Fruit fly (Drosophila melanogaster) S2 (cell line): Measurements from ENCODE around the gene O-fut2.

Experiments used
- CG8478 ChIP-seq: fragments of >200 bp; optimal IDR thresholded peaks from 2 replicates; lab custom pipeline; 2018
- CTCF ChIP-seq, 2 experiments: fragments of >200 bp; optimal IDR thresholded peaks; 2 replicates each; lab custom pipeline; 2018

DNA sequence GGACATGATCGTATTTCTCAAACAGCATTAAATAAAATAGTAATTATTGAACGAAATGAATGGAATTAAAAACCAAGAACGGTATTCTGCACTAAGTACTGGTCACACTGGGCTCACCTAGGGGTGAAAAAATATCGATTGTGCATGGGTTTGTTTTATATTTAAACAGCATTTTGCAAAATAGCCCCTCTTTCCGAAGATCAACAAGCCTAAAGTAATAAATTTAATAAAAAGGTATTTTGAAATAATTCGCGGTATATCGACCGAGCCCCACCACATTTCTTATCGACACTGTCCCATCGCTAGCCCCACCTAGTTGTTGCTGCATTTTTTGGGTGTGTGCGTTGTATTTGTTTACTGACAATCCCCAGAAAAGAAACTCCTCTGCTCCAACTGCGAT, 4.8 kb upstream of the O-fut2 start, which contains the start of gene pck:
- no peak for TF ChIP-seq CG8478
- no peak for TF ChIP-seq CTCF (optimal IDR thresholded peaks at IDR 0.05; lab: Kevin White, UChicago)
